Worm (Caenorhabditis elegans) whole organism, L1 larva: ENCODE data around the gene F22B7.9.

Source experiments
- C04F5.9 ChIP-seq: sonication (generic microtip); optimal IDR thresholded peaks from 2 replicates; lab custom pipeline; 2016; ENCODE audit warnings: missing genetic modification characterization, missing compliant biosample characterization
- aha-1 ChIP-seq: fragments of 150-350 bp; optimal IDR thresholded peaks from 2 replicates; lab custom pipeline; 2014; ENCODE audit warnings: missing biosample characterization, missing genetic modification characterization
- alr-1 ChIP-seq: fragments of 200-800 bp; sonication (Bioruptor generic); optimal IDR thresholded peaks from 2 replicates; lab custom pipeline; 2018; ENCODE audit warnings: borderline replicate concordance, mild to moderate bottlenecking, missing genetic modification characterization, missing compliant biosample characterization
- blmp-1 ChIP-seq: fragments of 150-350 bp; optimal IDR thresholded peaks from 2 replicates; lab custom pipeline; 2014; ENCODE audit warnings: missing biosample characterization, missing genetic modification characterization
- ceh-63 ChIP-seq: fragments of 200-800 bp; sonication (Bioruptor generic); optimal IDR thresholded peaks from 2 replicates; lab custom pipeline; 2018; ENCODE audit warnings: mild to moderate bottlenecking, missing genetic modification characterization, missing compliant biosample characterization
- ceh-88 ChIP-seq: fragments of 200-800 bp; sonication (Bioruptor generic); IDR thresholded peaks from 2 replicates; pipeline ENCODE4 v1.3.6; 2022; ENCODE audit warnings: missing genetic modification characterization, missing compliant biosample characterization
- ceh-90 ChIP-seq: sonication (generic microtip); optimal IDR thresholded peaks from 2 replicates; lab custom pipeline; 2016; ENCODE audit warnings: missing genetic modification characterization, missing compliant biosample characterization
- ces-1 ChIP-seq: fragments of 150-350 bp; optimal IDR thresholded peaks from 2 replicates; lab custom pipeline; 2014; ENCODE audit warnings: missing biosample characterization, missing genetic modification reagents, missing genetic modification characterization
- dpl-1 ChIP-seq, 3 experiments: fragments of 150-350 bp in 2 of 3; sonication (generic microtip) in 1 of 3; optimal IDR thresholded peaks; 2 replicates each; lab custom pipeline; 2014 to 2017; ENCODE audit warnings: missing biosample characterization in 3 of 3, missing genetic modification characterization in 3 of 3, missing genetic modification reagents in 3 of 3
- dsc-1 ChIP-seq: sonication (generic microtip); optimal IDR thresholded peaks from 2 replicates; lab custom pipeline; 2016; ENCODE audit warnings: mild to moderate bottlenecking, missing genetic modification characterization, missing compliant biosample characterization
- efl-1 ChIP-seq, 4 experiments: fragments of 150-350 bp; optimal IDR thresholded peaks in 3 of 4; peaks in 1 of 4; 1 replicate in 1 of 4; 2 replicates in 3 of 4; lab custom pipeline; 2014; ENCODE audit warnings: missing biosample characterization in 2 of 4, missing genetic modification characterization in 2 of 4, missing genetic modification reagents in 2 of 4
- egl-27 ChIP-seq, 2 experiments: fragments of 150-350 bp in 1 of 2; sonication (generic microtip); optimal IDR thresholded peaks; 3 replicates each; lab custom pipeline; 2017 to 2018; ENCODE audit warnings: missing biosample characterization in 2 of 2, missing genetic modification characterization in 2 of 2, missing genetic modification reagents in 2 of 2
- elt-2 ChIP-seq: sonication (generic microtip); optimal IDR thresholded peaks from 2 replicates; lab custom pipeline; 2016; ENCODE audit warnings: missing genetic modification characterization, mild to moderate bottlenecking, inconsistent platforms, missing compliant biosample characterization, missing genetic modification reagents
- hlh-4 ChIP-seq: sonication (generic microtip); optimal IDR thresholded peaks from 2 replicates; lab custom pipeline; 2016; ENCODE audit warnings: mild to moderate bottlenecking, missing genetic modification characterization, missing compliant biosample characterization
- isw-1 ChIP-seq: fragments of 200-800 bp; sonication (Bioruptor generic); IDR thresholded peaks from 2 replicates; pipeline ENCODE4 v1.3.6; 2022; ENCODE audit warnings: missing genetic modification characterization, missing compliant biosample characterization
- lin-13 ChIP-seq: fragments of 150-350 bp; optimal IDR thresholded peaks from 2 replicates; lab custom pipeline; 2014; ENCODE audit warnings: missing biosample characterization, missing genetic modification reagents, missing genetic modification characterization
- lin-14 ChIP-seq: fragments of 200-800 bp; sonication (Bioruptor generic); optimal IDR thresholded peaks from 2 replicates; lab custom pipeline; 2018; ENCODE audit warnings: mild to moderate bottlenecking, missing genetic modification characterization, moderate library complexity, missing compliant biosample characterization
- lin-35 ChIP-seq, 2 experiments: fragments of 150-350 bp; optimal IDR thresholded peaks; 2 replicates each; lab custom pipeline; 2014; ENCODE audit warnings: missing biosample characterization in 2 of 2, missing genetic modification characterization in 2 of 2, missing genetic modification reagents in 2 of 2
- lsy-2 ChIP-seq, 2 experiments: fragments of 150-350 bp; optimal IDR thresholded peaks; 2 replicates each; lab custom pipeline; 2014; ENCODE audit warnings: missing biosample characterization in 2 of 2, missing genetic modification characterization in 2 of 2
- mef-2 ChIP-seq: fragments of 150-350 bp; optimal IDR thresholded peaks from 2 replicates; lab custom pipeline; 2014; ENCODE audit warnings: missing biosample characterization, missing genetic modification characterization
- mep-1 ChIP-seq: fragments of 150-350 bp; optimal IDR thresholded peaks from 2 replicates; lab custom pipeline; 2014; ENCODE audit warnings: missing biosample characterization, missing genetic modification characterization
- nhr-11 ChIP-seq: fragments of 150-350 bp; optimal IDR thresholded peaks from 2 replicates; lab custom pipeline; 2014; ENCODE audit warnings: missing biosample characterization, missing genetic modification characterization
- nhr-20 ChIP-seq: sonication (generic microtip); optimal IDR thresholded peaks from 2 replicates; lab custom pipeline; 2016; ENCODE audit warnings: mild to moderate bottlenecking, missing genetic modification characterization, missing compliant biosample characterization
- nhr-237 ChIP-seq: fragments of 150-350 bp; optimal IDR thresholded peaks from 2 replicates; lab custom pipeline; 2014; ENCODE audit warnings: missing biosample characterization, missing genetic modification characterization
- nhr-28 ChIP-seq: fragments of 150-350 bp; optimal IDR thresholded peaks from 2 replicates; lab custom pipeline; 2014; ENCODE audit warnings: missing biosample characterization, missing genetic modification characterization
- nhr-47 ChIP-seq: sonication (generic microtip); optimal IDR thresholded peaks from 2 replicates; lab custom pipeline; 2016; ENCODE audit warnings: mild to moderate bottlenecking, missing genetic modification characterization, moderate library complexity, missing compliant biosample characterization
- nhr-76 ChIP-seq: sonication (generic microtip); optimal IDR thresholded peaks from 2 replicates; lab custom pipeline; 2017; ENCODE audit warnings: missing biosample characterization, missing genetic modification characterization
- nhr-77 ChIP-seq: fragments of 150-350 bp; optimal IDR thresholded peaks from 2 replicates; lab custom pipeline; 2014; ENCODE audit warnings: missing biosample characterization, missing genetic modification characterization
- nhr-85 ChIP-seq: sonication (generic microtip); peaks from one replicate; lab custom pipeline; 2016; ENCODE audit warnings: missing genetic modification characterization, inconsistent platforms, missing compliant biosample characterization
- pqm-1 ChIP-seq: sonication (generic microtip); optimal IDR thresholded peaks from 3 replicates; lab custom pipeline; 2017; ENCODE audit warnings: missing biosample characterization, missing genetic modification characterization
- skn-1 ChIP-seq: fragments of 150-350 bp; optimal IDR thresholded peaks from 2 replicates; lab custom pipeline; 2014; ENCODE audit warnings: missing biosample characterization, missing genetic modification characterization
- snu-23 ChIP-seq: sonication (generic microtip); optimal IDR thresholded peaks from 2 replicates; lab custom pipeline; 2016; ENCODE audit warnings: missing genetic modification characterization, missing compliant biosample characterization
- sptf-1 ChIP-seq: fragments of 150-350 bp; optimal IDR thresholded peaks from 2 replicates; lab custom pipeline; 2014; ENCODE audit warnings: missing biosample characterization, missing genetic modification characterization
- unc-30 ChIP-seq: sonication (generic microtip); optimal IDR thresholded peaks from 2 replicates; lab custom pipeline; 2017; ENCODE audit warnings: missing biosample characterization, missing genetic modification characterization
- unc-98 ChIP-seq: fragments of 200-800 bp; sonication (Bioruptor generic); IDR thresholded peaks from 2 replicates; pipeline ENCODE4 v1.3.6; 2022; ENCODE audit warnings: missing genetic modification characterization, missing compliant biosample characterization
- vab-15 ChIP-seq: sonication (generic microtip); optimal IDR thresholded peaks from 2 replicates; lab custom pipeline; 2017; ENCODE audit warnings: missing genotype, mild to moderate bottlenecking, missing genetic modification characterization, missing compliant biosample characterization
- ztf-4 ChIP-seq: fragments of 150-350 bp; optimal IDR thresholded peaks from 2 replicates; lab custom pipeline; 2014; ENCODE audit warnings: missing biosample characterization, missing genetic modification characterization

The F22B7.9 gene

DNA sequence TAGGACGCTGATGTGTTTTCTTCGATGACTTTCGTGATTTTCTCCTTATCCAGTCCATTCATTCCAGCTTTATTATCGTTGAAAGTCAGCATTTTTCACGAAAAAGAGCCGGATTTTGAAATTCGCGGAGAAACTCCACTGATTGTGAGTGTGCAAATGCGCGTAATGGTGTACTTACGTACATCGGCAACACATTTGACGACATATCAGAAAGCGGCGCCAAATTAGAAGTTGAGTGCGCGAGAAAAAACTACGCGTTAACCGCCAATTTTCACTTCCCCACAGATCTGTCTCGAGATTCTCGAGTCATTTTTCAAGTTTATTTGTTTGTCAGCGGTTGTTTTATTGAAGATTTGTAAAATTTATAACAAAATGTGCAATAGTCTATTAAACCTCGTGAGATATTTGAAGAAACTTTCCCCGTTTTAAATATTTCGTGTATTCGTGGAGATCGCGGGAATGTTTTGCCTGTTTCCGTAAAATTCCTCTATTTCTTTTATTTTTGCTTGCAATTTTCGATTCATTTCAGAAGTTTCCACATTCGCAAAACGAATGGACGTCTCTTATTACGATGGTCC lies 25.2 kb downstream of the F22B7.9 start, which contains the start of the genes polk-1 and gpr-1 (continued):
- TF ChIP-seq snu-23 (GFP tag; lab: Kevin White, UChicago) (peak; percentile 22), skn-1 (tag; lab: Kevin White, UChicago) (no peak), ceh-63 (GFP tag; lab: Kevin White, UChicago) (no peak), nhr-47 (tag; lab: Kevin White, UChicago) (no peak)

DNA sequence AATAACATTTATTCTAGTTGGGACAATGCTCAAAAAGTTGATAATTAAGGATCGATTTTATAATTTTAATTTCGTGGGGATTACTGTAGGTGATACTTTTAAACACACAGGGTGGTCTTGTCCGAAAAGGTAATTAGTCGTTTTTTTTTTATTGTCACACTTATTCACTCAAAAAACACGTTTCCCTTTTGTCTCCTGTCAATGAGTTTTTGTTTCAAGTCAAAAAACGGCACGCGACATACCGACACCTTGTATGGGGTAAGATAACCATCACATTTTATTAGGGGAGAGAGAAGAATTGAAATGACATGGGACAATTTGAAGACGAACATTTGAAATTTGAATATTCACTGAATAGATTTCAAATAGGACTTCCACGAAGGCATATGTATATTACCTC lies 28.6 kb downstream of the F22B7.9 start:
- TF ChIP-seq pqm-1 (tag; lab: Kevin White, UChicago), result no peak
- TF ChIP-seq efl-1 (optimal IDR thresholded peaks at IDR 0.05; lab: Kevin White, UChicago), result no peak
- peak in 1 of 2 experiments; percentile 46 for TF ChIP-seq efl-1 (GFP tag; optimal IDR thresholded peaks at IDR 0.05 in 1 of 2; lab: Kevin White, UChicago)

DNA sequence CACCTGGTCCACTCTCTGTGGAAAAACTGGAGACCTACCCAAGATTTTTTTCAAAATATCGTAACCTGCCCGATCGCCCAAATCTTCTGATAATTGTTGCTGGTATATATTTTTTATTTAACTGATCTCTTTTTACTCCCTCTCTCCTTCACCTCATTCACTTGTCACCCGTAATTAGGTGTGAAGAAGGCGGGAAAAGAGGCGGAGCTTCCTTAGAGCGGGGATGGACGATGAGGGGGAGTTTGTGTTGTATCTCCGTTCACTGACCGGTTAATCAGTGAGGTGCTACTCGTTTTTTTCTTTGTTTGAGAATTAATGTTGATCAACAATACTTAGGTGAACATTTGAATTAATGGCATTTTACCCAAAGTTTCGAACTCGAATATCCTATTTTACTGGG lies 31.3 kb downstream of the F22B7.9 start, which contains the start of gene ceh-16:
TSS of gene ceh-16 (plus strand) at position 301 of the 400 bp plus-strand sequence.
- no peak for TF ChIP-seq nhr-77 (tag; lab: Kevin White, UChicago)
- TF ChIP-seq ceh-90 (tag; lab: Kevin White, UChicago), result no peak
- no peak for TF ChIP-seq vab-15 (tag; lab: Kevin White, UChicago)

DNA sequence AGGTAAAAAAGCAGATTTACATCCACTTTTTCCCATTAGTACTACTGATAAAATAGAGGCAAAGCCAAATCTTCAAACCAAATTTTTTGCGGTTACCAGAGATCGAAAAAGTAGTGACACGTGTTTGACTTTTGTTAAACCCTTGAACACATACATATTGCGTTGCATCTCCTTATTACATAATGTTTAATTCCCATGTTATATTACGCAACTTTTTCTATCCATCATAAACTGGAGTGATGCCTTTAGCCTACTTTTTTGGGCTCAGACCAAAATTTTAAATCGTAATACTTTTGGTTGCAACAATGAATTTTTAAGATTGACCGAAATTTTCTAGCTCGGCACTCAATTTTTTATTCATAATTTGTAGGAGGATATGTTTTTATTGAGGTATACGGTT lies 31.7 kb downstream of the F22B7.9 start:
- TF ChIP-seq ztf-4 (tag; lab: Kevin White, UChicago) (no peak), egl-27 (tag; optimal IDR thresholded peaks at IDR 0.05; lab: Kevin White, UChicago) (no peak)
- TF ChIP-seq, all 84 proteins: peak for 0

DNA sequence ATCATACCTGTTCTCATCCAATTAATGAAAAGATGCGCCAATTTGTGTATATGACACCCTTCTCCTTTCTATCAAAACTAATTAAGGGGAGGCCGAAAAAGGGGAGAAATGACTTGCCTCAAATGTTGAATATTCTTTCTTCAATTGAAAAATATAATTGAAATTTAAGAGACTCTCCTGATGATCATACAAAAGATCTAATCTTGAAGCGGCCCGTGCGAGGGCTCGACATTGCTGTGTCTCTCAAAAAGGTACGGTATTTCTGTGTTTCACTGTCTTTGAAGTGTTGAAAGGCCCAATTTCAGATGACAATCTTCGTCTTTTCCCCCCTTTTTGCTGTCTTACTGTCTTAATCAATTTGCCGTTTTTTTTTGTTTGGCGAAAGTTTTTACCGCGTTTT lies 32.7 kb downstream of the F22B7.9 start:
- TF ChIP-seq isw-1 (GFP tag; lab: Robert Waterston, UW) (no peak), mep-1 (tag; lab: Kevin White, UChicago) (no peak), unc-98 (GFP tag; lab: Robert Waterston, UW) (no peak), vab-15 (tag; lab: Kevin White, UChicago) (no peak), mef-2 (tag; lab: Kevin White, UChicago) (no peak), dsc-1 (tag; lab: Kevin White, UChicago) (no peak), lsy-2 (tag; optimal IDR thresholded peaks at IDR 0.05; lab: Kevin White, UChicago) (peak in 1 of 2 experiments; percentile 44), unc-30 (tag; lab: Kevin White, UChicago) (no peak), alr-1 (no peak), lin-35 (GFP tag; optimal IDR thresholded peaks at IDR 0.05; lab: Kevin White, UChicago) (no peak), lin-14 (GFP tag; lab: Kevin White, UChicago) (peak; percentile 70), nhr-28 (no peak), elt-2 (tag; lab: Kevin White, UChicago) (no peak), nhr-11 (tag; lab: Kevin White, UChicago) (no peak), blmp-1 (tag; lab: Kevin White, UChicago) (peak; percentile 49), sptf-1 (tag; lab: Kevin White, UChicago) (no peak), lin-13 (GFP tag; lab: Kevin White, UChicago) (no peak), ces-1 (no peak), nhr-85 (tag; lab: Kevin White, UChicago) (peak; percentile 87), ceh-88 (GFP tag; lab: Robert Waterston, UW) (no peak), nhr-237 (tag; lab: Kevin White, UChicago) (no peak), aha-1 (tag; lab: Kevin White, UChicago) (no peak), C04F5.9 (no peak)

DNA sequence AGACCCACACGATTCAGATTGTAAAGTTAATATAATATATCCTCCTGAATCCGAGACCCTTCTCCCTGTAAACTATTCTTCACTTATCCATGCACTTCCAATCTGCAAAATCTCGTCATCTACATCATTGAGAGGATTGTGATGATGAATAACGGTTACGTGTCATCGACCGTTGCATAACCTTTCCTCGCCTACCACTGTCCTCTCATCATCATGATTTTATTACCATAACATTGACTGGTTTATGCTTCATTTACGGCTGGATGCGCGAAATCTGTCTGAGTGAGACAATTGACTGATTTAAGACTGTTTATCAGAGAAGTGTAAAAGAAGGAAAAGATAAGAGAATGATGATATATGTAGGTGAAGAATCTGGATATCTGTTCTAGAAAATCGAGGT lies 33.5 kb downstream of the F22B7.9 start:
- TF ChIP-seq hlh-4 (tag; lab: Kevin White, UChicago), result no peak
- TF ChIP-seq nhr-20 (tag; lab: Kevin White, UChicago), result no peak
- no peak for TF ChIP-seq dpl-1 (GFP tag; optimal IDR thresholded peaks at IDR 0.05; lab: Kevin White, UChicago)
- no peak for TF ChIP-seq egl-27 (tag; optimal IDR thresholded peaks at IDR 0.05; lab: Kevin White, UChicago)
- no peak for TF ChIP-seq nhr-47 (tag; lab: Kevin White, UChicago)
- no peak for TF ChIP-seq efl-1 (optimal IDR thresholded peaks at IDR 0.05; lab: Kevin White, UChicago)
- TF ChIP-seq efl-1 (GFP tag; optimal IDR thresholded peaks at IDR 0.05 in 1 of 2; lab: Kevin White, UChicago), result no peak
- TF ChIP-seq nhr-76, result no peak
